Fruit fly (Drosophila melanogaster): ENCODE results near the gene CadN.
A peak's percentile ranks its signal among the peaks of the same experiment; 100 is the strongest.

The CadN gene

DNA sequence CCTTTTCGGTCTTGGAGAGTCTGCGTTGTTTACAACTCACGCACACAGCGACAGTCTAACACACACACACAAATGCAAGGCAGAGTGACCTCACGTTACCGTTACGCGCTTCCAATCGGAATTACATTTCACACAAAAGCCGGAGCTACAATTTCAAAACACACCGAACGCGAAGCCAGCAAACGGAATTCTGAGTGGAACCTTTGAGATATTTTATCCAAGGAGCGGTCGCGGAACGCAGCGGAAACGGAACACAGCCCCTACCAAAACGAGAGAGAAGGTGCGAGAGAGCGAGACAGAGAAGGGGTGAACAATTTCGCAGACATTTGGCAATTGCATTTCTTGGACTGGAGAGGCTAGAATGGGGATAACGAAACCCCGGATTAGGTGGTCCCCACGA is 24.0 kb downstream of the CadN start:
- TF ChIP-seq pros (GFP tag; optimal IDR thresholded peaks at IDR 0.05) (peak; percentile 42), Rx (GFP tag; IDR thresholded peaks at IDR 0.05) (no peak), pfk (GFP tag; optimal IDR thresholded peaks at IDR 0.05) (peak; percentile 94), insv (GFP tag; optimal IDR thresholded peaks at IDR 0.05) (peak; percentile 35 to 96), CG11093 (GFP tag; IDR thresholded peaks at IDR 0.05) (no peak), z (GFP tag; IDR thresholded peaks at IDR 0.05) (peak; percentile 91), eyg (GFP tag; optimal IDR thresholded peaks at IDR 0.05) (no peak), ems (GFP tag; optimal IDR thresholded peaks at IDR 0.05) (no peak), gsb-n (tag; optimal IDR thresholded peaks at IDR 0.05) (no peak), fd96Cb (tag; optimal IDR thresholded peaks at IDR 0.05) (no peak), caup (GFP tag; optimal IDR thresholded peaks at IDR 0.05; ENCODE audit: severe bottlenecking) (no peak), nerfin-1 (tag; optimal IDR thresholded peaks at IDR 0.05) (no peak), CG16813 (GFP tag; IDR thresholded peaks at IDR 0.05; ENCODE audit: partially characterized antibody) (no peak), unc-4 (GFP tag; IDR thresholded peaks at IDR 0.05; ENCODE audit: partially characterized antibody) (no peak), CG1832 (GFP tag; optimal IDR thresholded peaks at IDR 0.05) (peak; percentile 55), cg (GFP tag; optimal IDR thresholded peaks at IDR 0.05) (peak; percentile 60), CG6689 (GFP tag; IDR thresholded peaks at IDR 0.05) (no peak), NfI (GFP tag; optimal IDR thresholded peaks at IDR 0.05) (no peak), CG2199 (GFP tag; IDR thresholded peaks at IDR 0.05) (peak; percentile 82; the same call in 1 of the 3 replicates), zfh2 (GFP tag; optimal IDR thresholded peaks at IDR 0.05) (no peak), B-H1 (GFP tag; IDR thresholded peaks at IDR 0.05) (no peak), E2f2 (GFP tag; IDR thresholded peaks at IDR 0.05) (no peak), CG15479 (GFP tag; optimal IDR thresholded peaks at IDR 0.05) (no peak), CG7928 (GFP tag; optimal IDR thresholded peaks at IDR 0.05) (no peak), CG43689 (GFP tag; IDR thresholded peaks at IDR 0.05) (no peak), Kr (GFP tag; optimal IDR thresholded peaks at IDR 0.05) (peak; percentile 35), abd-A (tag; optimal IDR thresholded peaks at IDR 0.05) (peak; percentile 57), Deaf1 (tag; optimal IDR thresholded peaks at IDR 0.05) (peak; percentile 11), D (optimal IDR thresholded peaks at IDR 0.05) (peak; percentile 8), D (GFP tag; optimal IDR thresholded peaks at IDR 0.05) (no peak), tll (GFP tag; optimal IDR thresholded peaks at IDR 0.05) (no peak), croc (GFP tag; conservative IDR thresholded peaks at IDR 0.05) (no peak), CG10431 (GFP tag; optimal IDR thresholded peaks at IDR 0.05) (peak; percentile 46), zen (tag; optimal IDR thresholded peaks at IDR 0.05) (peak; percentile 24), Opbp (GFP tag; IDR thresholded peaks at IDR 0.05; ENCODE audit: partially characterized antibody) (no peak), Meics (GFP tag; optimal IDR thresholded peaks at IDR 0.05) (no peak), CG34422 (GFP tag; IDR thresholded peaks at IDR 0.05) (no peak), HLH3B (GFP tag; IDR thresholded peaks at IDR 0.05) (no peak), Mad (GFP tag; optimal IDR thresholded peaks at IDR 0.05) (no peak), ac (GFP tag; optimal IDR thresholded peaks at IDR 0.05) (no peak), CG13624 (GFP tag; optimal IDR thresholded peaks at IDR 0.05) (no peak), CG3281 (GFP tag; optimal IDR thresholded peaks at IDR 0.05) (no peak), so (GFP tag; IDR thresholded peaks at IDR 0.05) (no peak), en (GFP tag; optimal IDR thresholded peaks at IDR 0.05) (no peak), HmgD (GFP tag; optimal IDR thresholded peaks at IDR 0.05) (no peak), Ssrp (tag; optimal IDR thresholded peaks at IDR 0.05) (no peak), CG9727 (GFP tag; optimal IDR thresholded peaks at IDR 0.05) (no peak), Dek (tag; optimal IDR thresholded peaks at IDR 0.05) (no peak), Dip2 (GFP tag; IDR thresholded peaks at IDR 0.05) (no peak), Jarid2 (GFP tag; optimal IDR thresholded peaks at IDR 0.05) (peak; percentile 35), Elba2 (GFP tag; optimal IDR thresholded peaks at IDR 0.05) (peak; percentile 70)
